Worm (Caenorhabditis elegans): Measurements from ENCODE around the gene C56E6.7.

DNA sequence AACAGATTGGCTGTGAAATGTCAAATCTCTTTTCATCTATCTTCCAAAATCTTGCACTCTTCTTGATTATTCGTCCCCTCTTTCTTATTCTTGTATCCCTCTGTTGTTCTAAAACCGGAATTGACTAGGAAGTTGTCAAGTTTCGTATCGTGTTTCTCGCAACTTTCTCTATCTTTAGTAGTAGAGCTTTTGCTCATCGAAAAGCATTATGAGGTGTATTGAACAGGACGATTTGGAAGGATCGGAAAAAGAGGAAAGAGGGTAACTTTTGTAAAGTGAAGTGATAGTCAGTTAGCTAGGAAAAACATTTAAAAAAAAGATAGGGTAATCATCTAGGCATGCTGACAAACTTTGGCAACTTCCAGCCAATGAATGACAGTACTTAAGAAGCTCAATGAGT, 19.9 kb upstream of the C56E6.7 start:
- TF ChIP-seq ZK546.5 (tag; optimal IDR thresholded peaks at IDR 0.05), result no peak
- TF ChIP-seq unc-39 (tag; optimal IDR thresholded peaks at IDR 0.05), result no peak
- no peak for TF ChIP-seq lin-15B (tag; optimal IDR thresholded peaks at IDR 0.05)
- no peak for TF ChIP-seq daf-12 (tag; optimal IDR thresholded peaks at IDR 0.05)
- TF ChIP-seq fkh-10 (GFP tag; optimal IDR thresholded peaks at IDR 0.05), result no peak
- no peak for TF ChIP-seq ceh-28 (tag; optimal IDR thresholded peaks at IDR 0.05)
- TF ChIP-seq dpl-1 (GFP tag; optimal IDR thresholded peaks at IDR 0.05), result no peak
- TF ChIP-seq nhr-77 (tag; optimal IDR thresholded peaks at IDR 0.05), result no peak
- no peak for TF ChIP-seq R02D3.7 (tag; optimal IDR thresholded peaks at IDR 0.05)
